Fruit fly (Drosophila melanogaster): ENCODE measurements around the gene mip130.

The mip130 gene

dm6 chrX:1908757-1909156, 718 bp downstream of the mip130 start, which contains the start of the genes Edem1 and Rbcn-3B (continued):
- TF ChIP-seq crol (GFP tag; IDR thresholded peaks at IDR 0.05), result peak; percentile 56; the same call in 1 of the 2 replicates
- TF ChIP-seq CG32772 (GFP tag; IDR thresholded peaks at IDR 0.05), result no peak
- TF ChIP-seq Opbp (GFP tag; IDR thresholded peaks at IDR 0.05; ENCODE audit: partially characterized antibody), result peak; percentile 36; the same call in 1 of the 3 replicates
- peak; percentile 49; the same call in 2 of the 3 replicates for TF ChIP-seq knrl (GFP tag; IDR thresholded peaks at IDR 0.05; ENCODE audit: partially characterized antibody)
- no peak for TF ChIP-seq ara (GFP tag; IDR thresholded peaks at IDR 0.05)
- no peak for TF ChIP-seq Rx (GFP tag; IDR thresholded peaks at IDR 0.05)
- no peak for TF ChIP-seq NfI (GFP tag; optimal IDR thresholded peaks at IDR 0.05)
- no peak for TF ChIP-seq hth (optimal IDR thresholded peaks at IDR 0.05)
- TF ChIP-seq CG43689 (GFP tag; IDR thresholded peaks at IDR 0.05), result no peak
- no peak for TF ChIP-seq wek (GFP tag; optimal IDR thresholded peaks at IDR 0.05)
- no peak for TF ChIP-seq kah (GFP tag; optimal IDR thresholded peaks at IDR 0.05)
- TF ChIP-seq CG17912 (GFP tag; optimal IDR thresholded peaks at IDR 0.05), result no peak
- no peak for TF ChIP-seq pan (optimal IDR thresholded peaks at IDR 0.05)
- TF ChIP-seq pan (GFP tag; optimal IDR thresholded peaks at IDR 0.05 in 1 of 2, IDR thresholded peaks at IDR 0.05 in 1 of 2), result no peak
- TF ChIP-seq CG8924 (tag; optimal IDR thresholded peaks at IDR 0.05), result peak; percentile 9
- no peak for TF ChIP-seq eve (GFP tag; optimal IDR thresholded peaks at IDR 0.05)
- TF ChIP-seq CG2202 (tag; optimal IDR thresholded peaks at IDR 0.05), result no peak
- TF ChIP-seq br (optimal IDR thresholded peaks at IDR 0.05), result no peak
- TF ChIP-seq CG3065 (GFP tag; optimal IDR thresholded peaks at IDR 0.05), result no peak
- TF ChIP-seq CG30020 (tag; optimal IDR thresholded peaks at IDR 0.05), result no peak
- TF ChIP-seq CG10565 (GFP tag; optimal IDR thresholded peaks at IDR 0.05), result no peak
- no peak for TF ChIP-seq klu (GFP tag; IDR thresholded peaks at IDR 0.05)
- peak; percentile 68 for TF ChIP-seq amos (GFP tag; IDR thresholded peaks at IDR 0.05; ENCODE audit: partially characterized antibody)
- TF ChIP-seq CG17385 (GFP tag; optimal IDR thresholded peaks at IDR 0.05), result no peak
- peak; percentile 64 for TF ChIP-seq Dref (GFP tag; IDR thresholded peaks at IDR 0.05)
- TF ChIP-seq dysf (GFP tag; IDR thresholded peaks at IDR 0.05), result no peak
- TF ChIP-seq lov (optimal IDR thresholded peaks at IDR 0.05), result no peak
- TF ChIP-seq lov (GFP tag; IDR thresholded peaks at IDR 0.05), result no peak
- TF ChIP-seq nom (GFP tag; optimal IDR thresholded peaks at IDR 0.05), result peak; percentile 69
- TF ChIP-seq Dfd (GFP tag; optimal IDR thresholded peaks at IDR 0.05), result no peak
- 0 out of 3 replicates have a peak, but pooled peaks have one; percentile 31 for TF ChIP-seq CG14860 (GFP tag; IDR thresholded peaks at IDR 0.05; ENCODE audit: partially characterized antibody)
- TF ChIP-seq Fer3 (tag; optimal IDR thresholded peaks at IDR 0.05), result no peak
- TF ChIP-seq PHDP (tag; optimal IDR thresholded peaks at IDR 0.05), result no peak
- no peak for TF ChIP-seq dmrt11E (tag; optimal IDR thresholded peaks at IDR 0.05)
- TF ChIP-seq Hr78 (GFP tag; optimal IDR thresholded peaks at IDR 0.05), result no peak
- peak; percentile 52; the same call in 1 of the 2 replicates for TF ChIP-seq inv (GFP tag; IDR thresholded peaks at IDR 0.05; ENCODE audit: partially characterized antibody)
- no peak for TF ChIP-seq CG11560 (tag; IDR thresholded peaks at IDR 0.05)
- no peak for TF ChIP-seq MTF-1 (GFP tag; optimal IDR thresholded peaks at IDR 0.05; ENCODE audit: borderline replicate concordance)
- TF ChIP-seq Nf-YA (GFP tag; IDR thresholded peaks at IDR 0.05), result no peak
- no peak for TF ChIP-seq Lim3 (GFP tag; IDR thresholded peaks at IDR 0.05)
- TF ChIP-seq Spps (tag; optimal IDR thresholded peaks at IDR 0.05), result no peak
- no peak for TF ChIP-seq Elba2 (GFP tag; optimal IDR thresholded peaks at IDR 0.05)
- no peak for TF ChIP-seq esg (GFP tag; conservative IDR thresholded peaks at IDR 0.05)
- TF ChIP-seq CG14050 (GFP tag; IDR thresholded peaks at IDR 0.05), result no peak
- TF ChIP-seq Optix (GFP tag; IDR thresholded peaks at IDR 0.05), result no peak
- no peak for TF ChIP-seq Oli (tag; optimal IDR thresholded peaks at IDR 0.05)
- no peak for TF ChIP-seq NFAT (GFP tag; IDR thresholded peaks at IDR 0.05)
- TF ChIP-seq Fer1 (GFP tag; optimal IDR thresholded peaks at IDR 0.05), result peak; percentile 34
- no peak for TF ChIP-seq jing (GFP tag; optimal IDR thresholded peaks at IDR 0.05)
- no peak for TF ChIP-seq nau (GFP tag; optimal IDR thresholded peaks at IDR 0.05)
- peak; percentile 44 for TF ChIP-seq CG13287 (GFP tag; IDR thresholded peaks at IDR 0.05; ENCODE audit: partially characterized antibody)
- TF ChIP-seq sug (tag; optimal IDR thresholded peaks at IDR 0.05), result no peak
